Fruit fly (Drosophila melanogaster): ENCODE results near the gene CG31955.

DNA sequence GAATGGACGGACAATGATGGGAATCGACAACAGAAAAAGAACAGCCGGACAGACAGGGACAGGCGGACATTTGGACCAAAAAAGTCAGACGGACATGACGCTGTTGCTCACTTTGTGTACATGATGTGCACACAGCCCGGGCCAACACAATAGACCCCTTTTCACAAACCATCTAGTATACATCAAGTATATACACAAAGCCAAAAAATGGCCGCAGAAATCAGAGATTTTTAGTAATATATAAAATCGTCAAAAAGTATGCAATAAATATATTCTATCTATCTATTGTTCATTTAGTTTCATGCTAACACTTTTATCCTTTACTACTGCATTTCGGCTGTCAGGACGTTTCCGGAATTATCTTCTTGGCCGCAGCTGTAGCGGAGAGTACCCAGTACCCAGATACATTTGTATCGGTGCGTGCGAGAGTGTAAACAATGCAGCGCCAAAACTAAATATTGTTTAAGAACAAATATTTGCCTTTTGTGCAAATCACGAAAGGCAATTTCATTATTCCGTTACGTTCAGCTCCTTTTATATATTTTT is 6.6 kb upstream of the CG31955 start:
- no peak for TF ChIP-seq Sp1 (GFP tag; optimal IDR thresholded peaks at IDR 0.05)
- no peak for TF ChIP-seq tai (GFP tag; optimal IDR thresholded peaks at IDR 0.05)
- no peak for TF ChIP-seq Mio (GFP tag; optimal IDR thresholded peaks at IDR 0.05)
- TF ChIP-seq HLH106 (tag; optimal IDR thresholded peaks at IDR 0.05) = no peak
- no peak for TF ChIP-seq usp (GFP tag; optimal IDR thresholded peaks at IDR 0.05)
- no peak for TF ChIP-seq GATAd (GFP tag; optimal IDR thresholded peaks at IDR 0.05)
- TF ChIP-seq Dif (GFP tag; optimal IDR thresholded peaks at IDR 0.05; ENCODE audit: partially characterized antibody) = no peak
